Worm (Caenorhabditis elegans): ENCODE measurements around the gene W09G12.8.

W09G12.8 gene

DNA sequence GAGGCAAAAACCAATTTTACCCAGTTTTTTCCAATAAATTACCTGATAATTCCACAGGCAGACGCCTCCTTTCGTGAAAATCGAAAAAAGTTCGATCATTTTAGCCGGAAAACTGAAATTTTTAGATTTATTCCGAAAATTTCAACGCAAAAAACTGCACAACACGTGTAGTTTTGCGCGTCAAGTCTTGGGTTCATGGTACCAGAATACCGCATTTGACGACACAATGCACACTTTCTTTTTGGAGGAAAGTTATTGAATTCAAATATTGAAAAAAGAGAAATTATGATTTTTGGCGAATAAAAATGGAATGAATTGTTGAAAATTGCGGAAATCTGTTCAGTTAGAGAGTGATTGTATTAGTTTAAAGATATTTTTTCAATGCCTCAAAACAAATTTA lies 13.7 kb downstream of the W09G12.8 start, which contains the start of gene F38A1.8:
Gene F38A1.8, minus strand, starts transcription at position 167 of the 400 bp plus-strand sequence.
- TF ChIP-seq nhr-12 (tag; optimal IDR thresholded peaks at IDR 0.05) (no peak), mdl-1 (tag; optimal IDR thresholded peaks at IDR 0.05) (peak in 1 of 2 experiments; percentile 81), zag-1 (tag; optimal IDR thresholded peaks at IDR 0.05) (no peak), fos-1 (tag; optimal IDR thresholded peaks at IDR 0.05) (peak; percentile 9), skn-1 (tag; optimal IDR thresholded peaks at IDR 0.05) (peak; percentile 36), jun-1 (tag; optimal IDR thresholded peaks at IDR 0.05) (peak; percentile 27), sptf-1 (tag; optimal IDR thresholded peaks at IDR 0.05) (no peak), hlh-17 (GFP tag; optimal IDR thresholded peaks at IDR 0.05; ENCODE audit: borderline replicate concordance) (no peak), nhr-19 (GFP tag; conservative IDR thresholded peaks at IDR 0.05) (peak; percentile 57), dpl-1 (GFP tag; optimal IDR thresholded peaks at IDR 0.05) (peak; percentile 91 to 95 (median 94)), pag-3 (tag; optimal IDR thresholded peaks at IDR 0.05; ENCODE audit: borderline replicate concordance, insufficient read depth) (no peak), tlp-1 (tag; optimal IDR thresholded peaks at IDR 0.05) (no peak), aly-2 (tag; optimal IDR thresholded peaks at IDR 0.05) (no peak), lin-35 (GFP tag; optimal IDR thresholded peaks at IDR 0.05) (peak; percentile 91 to 96), efl-1 (optimal IDR thresholded peaks at IDR 0.05) (peak; percentile 94 to 98), efl-1 (GFP tag; optimal IDR thresholded peaks at IDR 0.05 in 1 of 2) (peak; percentile 95 to 99), ces-1 (GFP tag; optimal IDR thresholded peaks at IDR 0.05) (no peak), lin-15B (tag; optimal IDR thresholded peaks at IDR 0.05) (peak; percentile 69), grh-1 (GFP tag; IDR thresholded peaks at IDR 0.05) (peak; percentile 46; the same call in 1 of the 2 replicates), snu-23 (GFP tag; optimal IDR thresholded peaks at IDR 0.05) (peak; percentile 74), mef-2 (tag; optimal IDR thresholded peaks at IDR 0.05) (no peak), nhr-28 (tag; optimal IDR thresholded peaks at IDR 0.05) (no peak), pqm-1 (tag; optimal IDR thresholded peaks at IDR 0.05) (no peak), isw-1 (GFP tag; IDR thresholded peaks at IDR 0.05) (peak; percentile 24; the same call in 1 of the 2 replicates), nhr-71 (tag; optimal IDR thresholded peaks at IDR 0.05) (no peak), ceh-63 (GFP tag; optimal IDR thresholded peaks at IDR 0.05) (no peak), hlh-4 (tag; optimal IDR thresholded peaks at IDR 0.05) (no peak), egl-27 (tag; optimal IDR thresholded peaks at IDR 0.05) (no peak), irx-1 (tag; optimal IDR thresholded peaks at IDR 0.05) (peak; percentile 25), unc-86 (tag; optimal IDR thresholded peaks at IDR 0.05) (peak; percentile 21), nhr-84 (tag; optimal IDR thresholded peaks at IDR 0.05) (no peak), nhr-237 (tag; optimal IDR thresholded peaks at IDR 0.05) (peak; percentile 32), pax-3 (tag; optimal IDR thresholded peaks at IDR 0.05) (no peak), unc-98 (GFP tag; IDR thresholded peaks at IDR 0.05) (no peak), elt-2 (tag; optimal IDR thresholded peaks at IDR 0.05) (no peak), unc-62 (GFP tag; optimal IDR thresholded peaks at IDR 0.05) (no peak), ceh-82 (tag; optimal IDR thresholded peaks at IDR 0.05) (peak; percentile 36 to 61 (median 42)), sup-37 (GFP tag; optimal IDR thresholded peaks at IDR 0.05) (no peak), tbx-2 (tag; optimal IDR thresholded peaks at IDR 0.05) (peak; percentile 61), rnt-1 (tag; optimal IDR thresholded peaks at IDR 0.05) (peak; percentile 77), fkh-4 (tag; optimal IDR thresholded peaks at IDR 0.05; ENCODE audit: borderline replicate concordance) (no peak), fkh-8 (tag; optimal IDR thresholded peaks at IDR 0.05) (no peak), ceh-88 (GFP tag; IDR thresholded peaks at IDR 0.05) (no peak), ztf-11 (tag; optimal IDR thresholded peaks at IDR 0.05) (no peak), mab-9 (GFP tag; IDR thresholded peaks at IDR 0.05) (no peak), elt-3 (tag; optimal IDR thresholded peaks at IDR 0.05) (peak in 2 of 6 experiments; percentile 12 to 66), F16B12.6 (tag; optimal IDR thresholded peaks at IDR 0.05) (peak; percentile 93), mep-1 (tag; optimal IDR thresholded peaks at IDR 0.05) (peak; percentile 73), ets-5 (GFP tag; IDR thresholded peaks at IDR 0.05) (no peak), nhr-90 (tag; optimal IDR thresholded peaks at IDR 0.05; ENCODE audit: poor library complexity) (peak; percentile 40), C04F5.9 (tag; optimal IDR thresholded peaks at IDR 0.05) (peak; percentile 24), ama-1 (optimal IDR thresholded peaks at IDR 0.05) (no peak), efl-3 (GFP tag; optimal IDR thresholded peaks at IDR 0.05) (no peak)
